Fruit fly (Drosophila melanogaster): ENCODE results near the gene CG33116.

The CG33116 gene

dm6 chr2L:19546869-19547710 is 13.8 kb downstream of the CG33116 start, which contains the start of gene CG10337 (continued):
- TF ChIP-seq insv (GFP tag; optimal IDR thresholded peaks at IDR 0.05) (peak in 1 of 2 experiments; percentile 11), BEAF-32 (GFP tag; optimal IDR thresholded peaks at IDR 0.05) (no peak), CG7963 (GFP tag; IDR thresholded peaks at IDR 0.05; ENCODE audit: partially characterized antibody) (no peak), CG13894 (tag; optimal IDR thresholded peaks at IDR 0.05) (peak; percentile 39), gcm (GFP tag; optimal IDR thresholded peaks at IDR 0.05) (peak; percentile 5), C15 (GFP tag; IDR thresholded peaks at IDR 0.05) (no peak), CG4820 (GFP tag; optimal IDR thresholded peaks at IDR 0.05) (peak; percentile 7), CG15073 (GFP tag; optimal IDR thresholded peaks at IDR 0.05) (no peak), CG8089 (GFP tag; optimal IDR thresholded peaks at IDR 0.05) (no peak), TFAM (GFP tag; optimal IDR thresholded peaks at IDR 0.05) (no peak), CG9727 (GFP tag; optimal IDR thresholded peaks at IDR 0.05) (peak; percentile 57), CG17359 (tag; optimal IDR thresholded peaks at IDR 0.05) (peak; percentile 42), GATAe (GFP tag; conservative IDR thresholded peaks at IDR 0.05) (no peak), ftz-f1 (GFP tag; optimal IDR thresholded peaks at IDR 0.05) (peak; percentile 61), CG13123 (GFP tag; optimal IDR thresholded peaks at IDR 0.05) (no peak), Myb (GFP tag; optimal IDR thresholded peaks at IDR 0.05) (peak; percentile 24), lab (GFP tag; optimal IDR thresholded peaks at IDR 0.05) (peak; percentile 86), Hmr (GFP tag; optimal IDR thresholded peaks at IDR 0.05) (peak; percentile 70), bbx (GFP tag; IDR thresholded peaks at IDR 0.05; ENCODE audit: partially characterized antibody) (no peak), nerfin-1 (tag; optimal IDR thresholded peaks at IDR 0.05) (peak; percentile 34), CG18764 (GFP tag; optimal IDR thresholded peaks at IDR 0.05) (no peak), vnd (GFP tag; IDR thresholded peaks at IDR 0.05; ENCODE audit: partially characterized antibody) (no peak), grn (GFP tag; optimal IDR thresholded peaks at IDR 0.05) (peak; percentile 31), cas (GFP tag; IDR thresholded peaks at IDR 0.05) (no peak), Ets97D (GFP tag; optimal IDR thresholded peaks at IDR 0.05) (no peak), CG7786 (GFP tag; optimal IDR thresholded peaks at IDR 0.05) (peak; percentile 44), CG17385 (GFP tag; optimal IDR thresholded peaks at IDR 0.05) (peak; percentile 60), CG32772 (GFP tag; IDR thresholded peaks at IDR 0.05) (no peak), bab2 (GFP tag; optimal IDR thresholded peaks at IDR 0.05) (peak; percentile 30), CG10543 (GFP tag; optimal IDR thresholded peaks at IDR 0.05) (peak; percentile 86), CG6254 (GFP tag; optimal IDR thresholded peaks at IDR 0.05) (no peak), sima (GFP tag; optimal IDR thresholded peaks at IDR 0.05) (no peak), MTF-1 (GFP tag; optimal IDR thresholded peaks at IDR 0.05; ENCODE audit: borderline replicate concordance) (no peak), CG11247 (GFP tag; IDR thresholded peaks at IDR 0.05) (no peak), org-1 (GFP tag; optimal IDR thresholded peaks at IDR 0.05) (peak; percentile 72), CG12155 (GFP tag; optimal IDR thresholded peaks at IDR 0.05) (peak; percentile 16), al (GFP tag; IDR thresholded peaks at IDR 0.05) (no peak; the same call in 1 of the 2 replicates), pfk (GFP tag; optimal IDR thresholded peaks at IDR 0.05) (no peak), CG6654 (GFP tag; optimal IDR thresholded peaks at IDR 0.05) (no peak), unc-4 (GFP tag; IDR thresholded peaks at IDR 0.05; ENCODE audit: partially characterized antibody) (no peak), CG4282 (GFP tag; optimal IDR thresholded peaks at IDR 0.05) (no peak), sd (tag; optimal IDR thresholded peaks at IDR 0.05) (peak; percentile 85), CG17829 (tag; optimal IDR thresholded peaks at IDR 0.05) (peak; percentile 5), CG3407 (GFP tag; optimal IDR thresholded peaks at IDR 0.05) (no peak), CG9932 (GFP tag; IDR thresholded peaks at IDR 0.05) (peak; percentile 42), Lpt (GFP tag; optimal IDR thresholded peaks at IDR 0.05) (no peak), Spps (tag; optimal IDR thresholded peaks at IDR 0.05) (no peak), CG6765 (GFP tag; optimal IDR thresholded peaks at IDR 0.05) (peak; percentile 65), PHDP (tag; optimal IDR thresholded peaks at IDR 0.05) (peak; percentile 55)
